ENCODE assay signal across 1 worm cellular context in genomic region chrV:16598437-16598836, ce11.
A peak's percentile ranks its signal among the peaks of the same experiment; 100 is the strongest.
TF ChIP-seq lines count a peak whose summit lies in the region.

No protein-coding gene starts in this region.

TF ChIP-seq in whole organism, L1 larva, 84 proteins besides CTCF, POLR2A, EP300 and RAD21 (continued from another document):
- TF ChIP-seq egl-13 (tag; optimal IDR thresholded peaks at IDR 0.05; lab: Kevin White, UChicago) (no peak), efl-1 (optimal IDR thresholded peaks at IDR 0.05; lab: Kevin White, UChicago) (no peak), efl-1 (GFP tag; optimal IDR thresholded peaks at IDR 0.05 in 1 of 2; lab: Kevin White, UChicago) (no peak), pqm-1 (tag; optimal IDR thresholded peaks at IDR 0.05; lab: Kevin White, UChicago) (no peak), blmp-1 (tag; optimal IDR thresholded peaks at IDR 0.05; lab: Kevin White, UChicago) (no peak), mep-1 (tag; optimal IDR thresholded peaks at IDR 0.05; lab: Kevin White, UChicago) (no peak), nhr-76 (tag; optimal IDR thresholded peaks at IDR 0.05; lab: Kevin White, UChicago) (no peak), hpl-2 (GFP tag; optimal IDR thresholded peaks at IDR 0.05; lab: Kevin White, UChicago) (no peak), hlh-17 (GFP tag; optimal IDR thresholded peaks at IDR 0.05; lab: Kevin White, UChicago; ENCODE audit: borderline replicate concordance) (no peak), F16B12.6 (tag; optimal IDR thresholded peaks at IDR 0.05; lab: Kevin White, UChicago) (no peak), vab-15 (tag; optimal IDR thresholded peaks at IDR 0.05; lab: Kevin White, UChicago) (no peak), isw-1 (GFP tag; IDR thresholded peaks at IDR 0.05; lab: Robert Waterston, UW) (no peak), mdl-1 (tag; optimal IDR thresholded peaks at IDR 0.05; lab: Kevin White, UChicago) (peak in 1 of 2 experiments; percentile 54), ama-1 (optimal IDR thresholded peaks at IDR 0.05; lab: Kevin White, UChicago) (no peak), nhr-90 (tag; optimal IDR thresholded peaks at IDR 0.05; lab: Kevin White, UChicago; ENCODE audit: poor library complexity) (no peak), nhr-85 (tag; lab: Kevin White, UChicago) (no peak), unc-98 (GFP tag; IDR thresholded peaks at IDR 0.05; lab: Robert Waterston, UW) (peak; percentile 33; the same call in 1 of the 2 replicates), fkh-10 (GFP tag; optimal IDR thresholded peaks at IDR 0.05; lab: Kevin White, UChicago) (no peak), skn-1 (tag; optimal IDR thresholded peaks at IDR 0.05; lab: Kevin White, UChicago) (no peak), lin-35 (GFP tag; optimal IDR thresholded peaks at IDR 0.05; lab: Kevin White, UChicago) (no peak), dsc-1 (tag; optimal IDR thresholded peaks at IDR 0.05; lab: Kevin White, UChicago) (peak; percentile 84), grh-1 (GFP tag; IDR thresholded peaks at IDR 0.05; lab: Robert Waterston, UW) (no peak), lin-39 (tag; optimal IDR thresholded peaks at IDR 0.05; lab: Kevin White, UChicago) (no peak), sptf-1 (tag; optimal IDR thresholded peaks at IDR 0.05; lab: Kevin White, UChicago) (no peak), efl-3 (GFP tag; optimal IDR thresholded peaks at IDR 0.05; lab: Kevin White, UChicago) (no peak), pag-3 (tag; optimal IDR thresholded peaks at IDR 0.05; lab: Kevin White, UChicago; ENCODE audit: borderline replicate concordance, insufficient read depth) (no peak), snu-23 (GFP tag; optimal IDR thresholded peaks at IDR 0.05; lab: Kevin White, UChicago) (peak; percentile 27), dpl-1 (GFP tag; optimal IDR thresholded peaks at IDR 0.05; lab: Kevin White, UChicago) (no peak), egl-27 (tag; optimal IDR thresholded peaks at IDR 0.05; lab: Kevin White, UChicago) (no peak), elt-2 (tag; optimal IDR thresholded peaks at IDR 0.05; lab: Kevin White, UChicago) (no peak), ceh-88 (GFP tag; IDR thresholded peaks at IDR 0.05; lab: Robert Waterston, UW) (no peak), sox-4 (tag; optimal IDR thresholded peaks at IDR 0.05; lab: Kevin White, UChicago) (no peak), nhr-77 (tag; optimal IDR thresholded peaks at IDR 0.05; lab: Kevin White, UChicago) (no peak), nhr-71 (tag; optimal IDR thresholded peaks at IDR 0.05; lab: Kevin White, UChicago) (peak; percentile 47), snpc-4 (tag; optimal IDR thresholded peaks at IDR 0.05; lab: Kevin White, UChicago) (no peak), ets-5 (GFP tag; IDR thresholded peaks at IDR 0.05; lab: Robert Waterston, UW) (no peak), sup-37 (GFP tag; optimal IDR thresholded peaks at IDR 0.05; lab: Kevin White, UChicago) (no peak), ceh-8 (GFP tag; optimal IDR thresholded peaks at IDR 0.05; lab: Kevin White, UChicago) (no peak), zip-4 (GFP tag; optimal IDR thresholded peaks at IDR 0.05; lab: Kevin White, UChicago) (no peak), aha-1 (tag; optimal IDR thresholded peaks at IDR 0.05; lab: Kevin White, UChicago) (no peak), lin-14 (GFP tag; optimal IDR thresholded peaks at IDR 0.05; lab: Kevin White, UChicago) (peak; percentile 43), fkh-4 (tag; optimal IDR thresholded peaks at IDR 0.05; lab: Kevin White, UChicago; ENCODE audit: borderline replicate concordance) (peak; percentile 73), lir-3 (tag; optimal IDR thresholded peaks at IDR 0.05; lab: Kevin White, UChicago; ENCODE audit: poor library complexity) (no peak), Y116A8C.19 (tag; optimal IDR thresholded peaks at IDR 0.05; lab: Kevin White, UChicago; ENCODE audit: borderline replicate concordance) (no peak), jun-1 (tag; optimal IDR thresholded peaks at IDR 0.05; lab: Kevin White, UChicago) (no peak), pax-3 (tag; optimal IDR thresholded peaks at IDR 0.05; lab: Kevin White, UChicago) (no peak), elt-3 (tag; optimal IDR thresholded peaks at IDR 0.05; lab: Kevin White, UChicago) (no peak), xbp-1 (tag; optimal IDR thresholded peaks at IDR 0.05; lab: Kevin White, UChicago) (no peak), nhr-19 (GFP tag; conservative IDR thresholded peaks at IDR 0.05; lab: Robert Waterston, UW) (peak; percentile 66), lsy-2 (tag; optimal IDR thresholded peaks at IDR 0.05; lab: Kevin White, UChicago) (peak; percentile 8 to 33), nhr-237 (tag; optimal IDR thresholded peaks at IDR 0.05; lab: Kevin White, UChicago) (no peak), fkh-8 (tag; optimal IDR thresholded peaks at IDR 0.05; lab: Kevin White, UChicago) (no peak), swsn-7 (tag; optimal IDR thresholded peaks at IDR 0.05; lab: Kevin White, UChicago) (no peak), C16A3.4 (tag; optimal IDR thresholded peaks at IDR 0.05; lab: Kevin White, UChicago) (no peak), lin-13 (GFP tag; optimal IDR thresholded peaks at IDR 0.05; lab: Kevin White, UChicago) (no peak), rnt-1 (tag; optimal IDR thresholded peaks at IDR 0.05; lab: Kevin White, UChicago) (peak; percentile 65)
